Worm (Caenorhabditis elegans): ENCODE measurements around the gene mrpl-51.

Gene mrpl-51

ce11 chrIV:12036924-12037323 is 5.8 kb downstream of the mrpl-51 start (continued):
- TF ChIP-seq repo-1 (tag; optimal IDR thresholded peaks at IDR 0.05) = peak; percentile 76

- TF ChIP-seq dpl-1 (GFP tag; optimal IDR thresholded peaks at IDR 0.05) (no peak), nhr-80 (tag; optimal IDR thresholded peaks at IDR 0.05) (peak; percentile 76)
Observed at ce11 chrIV:12040431-12040830, 9.3 kb downstream of the mrpl-51 start.

DNA sequence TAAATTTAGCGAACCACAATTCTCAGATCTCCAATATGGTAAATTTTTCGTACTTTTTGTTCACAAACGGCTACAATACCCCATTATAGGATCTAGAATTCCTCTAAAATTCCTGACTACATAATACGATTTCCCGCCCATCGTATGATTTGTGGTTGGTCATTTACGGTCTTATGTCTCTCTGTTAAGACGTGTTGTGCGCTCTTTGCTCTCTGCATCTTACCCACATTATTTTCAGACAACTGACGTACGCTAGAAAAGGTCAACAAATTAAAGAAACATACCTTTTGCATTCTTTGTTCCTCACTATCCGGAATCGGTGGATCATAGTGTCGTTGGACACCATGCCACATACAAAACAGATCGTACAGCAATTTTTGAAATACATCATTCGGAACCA is 11.9 kb downstream of the mrpl-51 start:
- peak; percentile 36 for TF ChIP-seq nhr-80 (tag; optimal IDR thresholded peaks at IDR 0.05)
- TF ChIP-seq die-1 (tag; optimal IDR thresholded peaks at IDR 0.05) = no peak

DNA sequence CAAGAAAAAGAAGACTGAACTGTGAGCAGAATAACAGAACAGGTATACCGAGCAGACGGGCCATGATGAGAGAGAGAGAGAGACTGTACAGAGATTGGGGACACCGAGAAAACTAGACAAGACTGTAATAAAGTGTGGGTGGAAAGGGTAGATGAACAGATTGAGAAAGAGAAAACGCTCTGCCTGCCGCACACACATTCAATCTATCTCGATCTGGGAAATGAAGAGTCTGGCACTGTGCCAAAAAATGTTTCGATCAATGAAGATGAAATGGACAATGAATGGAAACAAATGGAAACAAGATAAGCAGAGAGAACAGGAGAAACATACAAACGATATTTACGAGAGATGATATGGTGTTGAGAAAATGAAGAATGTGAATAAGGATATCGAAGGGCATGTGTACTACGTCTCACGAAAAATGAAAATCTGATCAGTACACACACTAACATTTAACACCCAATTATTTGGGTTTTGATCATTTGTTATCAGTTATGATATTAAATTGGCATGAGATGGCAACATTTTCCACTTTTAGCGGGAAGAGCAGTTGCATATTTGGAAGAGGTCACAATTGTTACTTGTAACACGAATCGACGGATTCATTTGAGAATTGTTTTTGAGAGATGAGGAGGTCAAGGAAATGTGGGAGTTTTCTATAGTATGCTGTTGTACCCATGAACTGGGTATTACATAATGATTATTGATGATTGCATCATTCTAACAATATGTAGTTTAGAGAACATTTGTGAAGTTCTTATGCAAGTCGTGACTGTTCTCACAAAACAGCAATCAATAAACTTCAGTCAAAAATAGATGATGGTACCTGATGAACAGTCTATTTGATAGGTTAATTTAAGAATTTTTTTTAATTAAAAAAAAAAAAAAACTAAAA is 14.0 kb downstream of the mrpl-51 start:
- TF ChIP-seq ztf-25 (GFP tag; IDR thresholded peaks at IDR 0.05) = no peak
- peak; percentile 50 for TF ChIP-seq nhr-80 (tag; optimal IDR thresholded peaks at IDR 0.05)
- no peak for TF ChIP-seq F22D6.2 (tag; optimal IDR thresholded peaks at IDR 0.05)
- TF ChIP-seq let-607 (tag; optimal IDR thresholded peaks at IDR 0.05) = no peak
- TF ChIP-seq nfya-2 (GFP tag; IDR thresholded peaks at IDR 0.05) = no peak

DNA sequence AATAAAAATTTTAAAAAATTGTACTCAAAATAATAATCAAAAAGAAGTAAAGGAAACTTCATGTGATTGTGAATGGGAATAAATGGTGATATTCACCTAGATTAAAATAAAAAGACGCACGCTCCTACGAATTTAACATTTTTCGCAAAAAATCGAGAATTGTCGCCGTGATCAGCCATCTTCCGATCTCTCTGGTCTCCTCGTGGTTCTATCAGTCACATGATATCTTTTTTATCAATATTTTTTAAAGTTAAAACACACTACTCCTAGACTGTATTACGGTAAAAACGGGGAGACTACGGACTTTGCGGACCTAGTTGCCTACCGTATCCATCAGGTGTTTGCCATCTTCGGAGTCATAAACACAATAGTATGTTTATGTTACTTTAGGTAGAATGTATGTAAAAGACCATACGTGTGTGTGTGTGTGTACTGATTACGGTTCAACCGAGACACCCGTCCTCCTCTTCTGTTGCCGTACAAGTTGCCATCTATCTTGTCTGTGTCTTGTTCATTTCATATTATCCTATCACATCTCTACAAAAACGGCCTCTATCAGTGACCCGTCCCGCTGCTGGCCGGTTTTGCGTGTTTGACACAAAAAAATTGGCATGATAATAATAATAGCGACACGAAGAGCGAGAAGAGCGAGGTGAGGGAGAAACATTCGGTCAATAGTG is 15.5 kb downstream of the mrpl-51 start, which contains the start of gene T12G3.2:
Gene T12G3.2 (minus strand): TSS at position 444 of the 680 bp plus-strand sequence.
- TF ChIP-seq ccch-3 (GFP tag; optimal IDR thresholded peaks at IDR 0.05) = no peak
- TF ChIP-seq athp-1 (tag; optimal IDR thresholded peaks at IDR 0.05) = no peak
- no peak for TF ChIP-seq ZK185.1 (tag; optimal IDR thresholded peaks at IDR 0.05; ENCODE audit: poor library complexity, severe bottlenecking)
- TF ChIP-seq ets-4 (GFP tag; optimal IDR thresholded peaks at IDR 0.05) = peak; percentile 44
- no peak for TF ChIP-seq ceh-58 (GFP tag; IDR thresholded peaks at IDR 0.05)
- no peak for TF ChIP-seq Y53G8AR.9 (GFP tag; conservative IDR thresholded peaks at IDR 0.05)
- TF ChIP-seq cebp-1 (GFP tag; IDR thresholded peaks at IDR 0.05) = no peak
- peak; percentile 43 for TF ChIP-seq cebp-1 (tag; optimal IDR thresholded peaks at IDR 0.05)
- TF ChIP-seq ama-1 (optimal IDR thresholded peaks at IDR 0.05) = no peak
- TF ChIP-seq ama-1 (GFP tag; optimal IDR thresholded peaks at IDR 0.05) = no peak
- peak; percentile 10 for TF ChIP-seq atf-7 (tag; optimal IDR thresholded peaks at IDR 0.05)
- no peak for TF ChIP-seq ceh-27 (GFP tag; optimal IDR thresholded peaks at IDR 0.05)
- no peak for TF ChIP-seq egl-18 (GFP tag; IDR thresholded peaks at IDR 0.05)
- peak; percentile 15 to 52 for TF ChIP-seq let-607 (tag; optimal IDR thresholded peaks at IDR 0.05)
- TF ChIP-seq hrde-1 (tag; optimal IDR thresholded peaks at IDR 0.05; ENCODE audit: borderline replicate concordance) = no peak
- TF ChIP-seq sdz-38 (tag; optimal IDR thresholded peaks at IDR 0.05) = no peak
- peak; percentile 18 for TF ChIP-seq tbp1 (GFP tag; optimal IDR thresholded peaks at IDR 0.05)
- TF ChIP-seq nhr-80 (tag; optimal IDR thresholded peaks at IDR 0.05) = peak; percentile 98
- TF ChIP-seq dox-1 (GFP tag; IDR thresholded peaks at IDR 0.05) = peak; percentile 74
- no peak for TF ChIP-seq lin-40 (tag; optimal IDR thresholded peaks at IDR 0.05)
- no peak for TF ChIP-seq bed-1 (GFP tag; IDR thresholded peaks at IDR 0.05)
- no peak for TF ChIP-seq ztf-6 (GFP tag; IDR thresholded peaks at IDR 0.05)

Data from whole organism, young adult.